Worm (Caenorhabditis elegans): Measurements from ENCODE around the gene T08B1.4.

Gene T08B1.4

ce11 chrV:2022374-2022773 is 43.3 kb downstream of the T08B1.4 start, which contains the start of gene F59A7.5:
Gene F59A7.5 (plus strand): TSS chrV:2022674.
- TF ChIP-seq W03F9.2 (tag; optimal IDR thresholded peaks at IDR 0.05) (no peak), him-1 (tag; optimal IDR thresholded peaks at IDR 0.05) (no peak), dao-5 (tag; optimal IDR thresholded peaks at IDR 0.05) (no peak)

ce11 chrV:2027787-2028186 is 48.7 kb downstream of the T08B1.4 start, which contains the start of gene srab-13:
Gene srab-13 (minus strand): TSS chrV:2027887.
- TF ChIP-seq W03F9.2 (tag; optimal IDR thresholded peaks at IDR 0.05) = no peak
- no peak for TF ChIP-seq dao-5 (tag; optimal IDR thresholded peaks at IDR 0.05)
- no peak for TF ChIP-seq him-1 (tag; optimal IDR thresholded peaks at IDR 0.05)

- TF ChIP-seq him-1 (tag; optimal IDR thresholded peaks at IDR 0.05) (no peak), W03F9.2 (tag; optimal IDR thresholded peaks at IDR 0.05) (no peak), dao-5 (tag; optimal IDR thresholded peaks at IDR 0.05) (no peak)
These were observed 50.8 kb downstream of the T08B1.4 start, which contains the start of gene F59A7.12 for ce11 chrV:2029877-2030276. Gene F59A7.12 (plus strand): TSS chrV:2030177.

- TF ChIP-seq W03F9.2 (tag; optimal IDR thresholded peaks at IDR 0.05) = no peak
- TF ChIP-seq dao-5 (tag; optimal IDR thresholded peaks at IDR 0.05) = no peak
- TF ChIP-seq him-1 (tag; optimal IDR thresholded peaks at IDR 0.05) = no peak
These were observed 51.6 kb downstream of the T08B1.4 start for ce11 chrV:2030661-2031060.

ce11 chrV:2031454-2031853 is 52.4 kb downstream of the T08B1.4 start, which contains the start of gene hil-6:
Gene hil-6 (minus strand): TSS chrV:2031554.
- no peak for TF ChIP-seq W03F9.2 (tag; optimal IDR thresholded peaks at IDR 0.05)
- no peak for TF ChIP-seq dao-5 (tag; optimal IDR thresholded peaks at IDR 0.05)
- no peak for TF ChIP-seq him-1 (tag; optimal IDR thresholded peaks at IDR 0.05)
